Fruit fly (Drosophila melanogaster): Measurements from ENCODE around the gene CG18088.
A peak's percentile ranks its signal among the peaks of the same experiment; 100 is the strongest.

The CG18088 gene

dm6 chr2L:8982584-8983302, 15.4 kb downstream of the CG18088 start (continued):
- no peak for TF ChIP-seq Myb (GFP tag; optimal IDR thresholded peaks at IDR 0.05)
- TF ChIP-seq MESR4 (GFP tag; optimal IDR thresholded peaks at IDR 0.05) = no peak
- peak; percentile 44 for TF ChIP-seq CG12659 (GFP tag; optimal IDR thresholded peaks at IDR 0.05)
- TF ChIP-seq dati (GFP tag; IDR thresholded peaks at IDR 0.05) = no peak
- peak in 1 of 2 experiments; percentile 59 for TF ChIP-seq Eip74EF (GFP tag; optimal IDR thresholded peaks at IDR 0.05)
- TF ChIP-seq klu (GFP tag; IDR thresholded peaks at IDR 0.05) = no peak
- no peak for TF ChIP-seq CG4617 (GFP tag; optimal IDR thresholded peaks at IDR 0.05; ENCODE audit: borderline replicate concordance)
- TF ChIP-seq slp2 (GFP tag; optimal IDR thresholded peaks at IDR 0.05) = peak; percentile 29
- TF ChIP-seq croc (GFP tag; conservative IDR thresholded peaks at IDR 0.05) = no peak
- no peak for TF ChIP-seq dimm (GFP tag; IDR thresholded peaks at IDR 0.05)
- peak; percentile 46 for TF ChIP-seq Fer1 (GFP tag; optimal IDR thresholded peaks at IDR 0.05)
- TF ChIP-seq CG5245 (GFP tag; optimal IDR thresholded peaks at IDR 0.05) = no peak
- TF ChIP-seq CG8359 (GFP tag; optimal IDR thresholded peaks at IDR 0.05; ENCODE audit: borderline replicate concordance) = no peak
- TF ChIP-seq Dbx (GFP tag; IDR thresholded peaks at IDR 0.05) = peak; percentile 31; the same call in 1 of the 3 replicates
- peak in 1 of 2 experiments; percentile 43 for TF ChIP-seq chif (GFP tag; optimal IDR thresholded peaks at IDR 0.05)
- no peak for TF ChIP-seq CTCF (GFP tag; optimal IDR thresholded peaks at IDR 0.05)
- TF ChIP-seq fru (optimal IDR thresholded peaks at IDR 0.05) = no peak
- no peak for TF ChIP-seq wek (GFP tag; optimal IDR thresholded peaks at IDR 0.05)
- TF ChIP-seq rib (GFP tag; IDR thresholded peaks at IDR 0.05) = no peak
- TF ChIP-seq CG4328 (GFP tag; optimal IDR thresholded peaks at IDR 0.05) = no peak
- TF ChIP-seq org-1 (GFP tag; optimal IDR thresholded peaks at IDR 0.05) = peak; percentile 28
- TF ChIP-seq CG10147 (GFP tag; optimal IDR thresholded peaks at IDR 0.05) = peak; percentile 50
- peak; percentile 49 for TF ChIP-seq sqz (GFP tag; optimal IDR thresholded peaks at IDR 0.05)
- no peak for TF ChIP-seq insv (GFP tag; optimal IDR thresholded peaks at IDR 0.05)
- peak; percentile 42 for TF ChIP-seq ind (GFP tag; optimal IDR thresholded peaks at IDR 0.05)
- peak in 1 of 2 experiments; percentile 23 for TF ChIP-seq bsh (GFP tag; optimal IDR thresholded peaks at IDR 0.05)
- TF ChIP-seq CG1024 (GFP tag; IDR thresholded peaks at IDR 0.05) = no peak
- TF ChIP-seq pnt (GFP tag; optimal IDR thresholded peaks at IDR 0.05) = no peak
- TF ChIP-seq dmrt99B (tag; optimal IDR thresholded peaks at IDR 0.05) = peak; percentile 75
- TF ChIP-seq Ets65A (GFP tag) = peak; percentile 51
- TF ChIP-seq ap (GFP tag; IDR thresholded peaks at IDR 0.05) = no peak
- TF ChIP-seq zfh1 (GFP tag; IDR thresholded peaks at IDR 0.05) = no peak
- no peak for TF ChIP-seq eyg (GFP tag; optimal IDR thresholded peaks at IDR 0.05)
- TF ChIP-seq CG34422 (GFP tag; IDR thresholded peaks at IDR 0.05) = no peak
- no peak for TF ChIP-seq her (GFP tag; optimal IDR thresholded peaks at IDR 0.05)
- peak; percentile 49 for TF ChIP-seq Hmr (GFP tag; optimal IDR thresholded peaks at IDR 0.05)
- TF ChIP-seq D (optimal IDR thresholded peaks at IDR 0.05) = no peak
- no peak for TF ChIP-seq D (GFP tag; optimal IDR thresholded peaks at IDR 0.05)
- TF ChIP-seq repo (GFP tag; optimal IDR thresholded peaks at IDR 0.05) = no peak
- peak; percentile 40 for TF ChIP-seq CG7556 (GFP tag; optimal IDR thresholded peaks at IDR 0.05)
- peak; percentile 51; the same call in 1 of the 2 replicates for TF ChIP-seq CG3847 (GFP tag; IDR thresholded peaks at IDR 0.05)
- TF ChIP-seq CG13624 (GFP tag; optimal IDR thresholded peaks at IDR 0.05) = peak; percentile 76
- peak; percentile 54; the same call in 1 of the 2 replicates for TF ChIP-seq HLH3B (GFP tag; IDR thresholded peaks at IDR 0.05)
- TF ChIP-seq CG33213 (GFP tag; optimal IDR thresholded peaks at IDR 0.05) = no peak
- TF ChIP-seq H2.0 (GFP tag; IDR thresholded peaks at IDR 0.05) = peak; percentile 15; the same call in 1 of the 2 replicates
- TF ChIP-seq ab (GFP tag; optimal IDR thresholded peaks at IDR 0.05) = no peak
- no peak for TF ChIP-seq Six4 (GFP tag; optimal IDR thresholded peaks at IDR 0.05)
- TF ChIP-seq ro (GFP tag; IDR thresholded peaks at IDR 0.05) = no peak
- TF ChIP-seq Hr3 (GFP tag; optimal IDR thresholded peaks at IDR 0.05) = peak; percentile 43
- no peak for TF ChIP-seq slou (GFP tag; optimal IDR thresholded peaks at IDR 0.05)
- no peak for TF ChIP-seq Doc2 (GFP tag; IDR thresholded peaks at IDR 0.05)
- TF ChIP-seq Hmx (GFP tag; optimal IDR thresholded peaks at IDR 0.05) = no peak

All from whole organism, embryonic.